Worm (Caenorhabditis elegans): ENCODE measurements around the gene lsd-1.

ce11 chrX:11948184-11948894 lies at the start of gene lsd-1:
- TF ChIP-seq nhr-12 (tag; optimal IDR thresholded peaks at IDR 0.05) (no peak), nhr-11 (tag; optimal IDR thresholded peaks at IDR 0.05) (no peak), sea-2 (GFP tag; optimal IDR thresholded peaks at IDR 0.05) (no peak)
